Fruit fly (Drosophila melanogaster) whole organism, embryonic: ENCODE data around the gene Pk34A.

Source experiments
- ATbp ChIP-seq: fragments of 200-800 bp; sonication (Bioruptor generic); optimal IDR thresholded peaks from 2 replicates; lab custom pipeline; 2017; ENCODE audit warnings: missing biosample characterization, mild to moderate bottlenecking, missing genetic modification characterization, missing genetic modification reagents
- Atf3 ChIP-seq: fragments of 200-800 bp; sonication (Bioruptor generic); optimal IDR thresholded peaks from 3 replicates; lab custom pipeline; 2016; ENCODE audit warnings: missing biosample characterization, missing genetic modification characterization
- B-H2 ChIP-seq: fragments of 200-800 bp; sonication (Bioruptor generic); optimal IDR thresholded peaks from 2 replicates; lab custom pipeline; 2018; ENCODE audit warnings: missing biosample characterization, mild to moderate bottlenecking, missing genetic modification characterization
- Blimp-1 ChIP-seq: fragments of 200-800 bp; sonication (Bioruptor generic); optimal IDR thresholded peaks from 3 replicates; lab custom pipeline; 2018; ENCODE audit warnings: missing biosample characterization, missing genetic modification characterization, mild to moderate bottlenecking, moderate library complexity, missing genetic modification reagents
- CG10147 ChIP-seq: fragments of 200-800 bp; sonication (Bioruptor generic); optimal IDR thresholded peaks from 2 replicates; lab custom pipeline; 2019; ENCODE audit warnings: missing biosample characterization, mild to moderate bottlenecking, missing genetic modification characterization, moderate library complexity
- CG10321 ChIP-seq: fragments of 200-800 bp; sonication (Bioruptor generic); IDR thresholded peaks from 2 replicates; pipeline ENCODE4 v1.3.6; 2022; ENCODE audit warnings: missing biosample characterization, missing genetic modification characterization
- CG14965 ChIP-seq: fragments of 200-800 bp; sonication (Bioruptor generic); optimal IDR thresholded peaks from 2 replicates; lab custom pipeline; 2016; ENCODE audit warnings: missing biosample characterization, missing genetic modification characterization, borderline replicate concordance
- CG1529 ChIP-seq: fragments of 200-800 bp; sonication (Bioruptor generic); optimal IDR thresholded peaks from 3 replicates; lab custom pipeline; 2018; ENCODE audit warnings: missing biosample characterization, missing genetic modification characterization
- CG15479 ChIP-seq: fragments of 200-800 bp; sonication (Bioruptor generic); optimal IDR thresholded peaks from 3 replicates; lab custom pipeline; 2019; ENCODE audit warnings: missing biosample characterization, mild to moderate bottlenecking, missing genetic modification characterization, moderate library complexity
- CG17328 ChIP-seq: fragments of 200-800 bp; sonication (Bioruptor generic); IDR thresholded peaks from 2 replicates; pipeline ENCODE4 v1.3.6; 2022; ENCODE audit warnings: missing biosample characterization, missing genetic modification characterization
- CG17829 ChIP-seq: fragments of 200-800 bp; optimal IDR thresholded peaks from 2 replicates; lab custom pipeline; 2019; ENCODE audit warnings: missing biosample characterization, mild to moderate bottlenecking, missing genetic modification characterization, moderate library complexity
- CG2199 ChIP-seq: fragments of 200-800 bp; sonication (Bioruptor generic); IDR thresholded peaks from 3 replicates; pipeline ENCODE4 v1.3.6; 2022; ENCODE audit warnings: missing biosample characterization, missing genetic modification characterization
- CG30403 ChIP-seq: fragments of 200-800 bp; sonication (Bioruptor generic); optimal IDR thresholded peaks from 3 replicates; lab custom pipeline; 2016; ENCODE audit warnings: missing biosample characterization, missing genetic modification characterization
- CG33213 ChIP-seq: fragments of 200-800 bp; sonication (Bioruptor generic); optimal IDR thresholded peaks from 3 replicates; lab custom pipeline; 2016; ENCODE audit warnings: missing biosample characterization, missing genetic modification characterization
- CG42726 ChIP-seq: fragments of 200-800 bp; sonication (Bioruptor generic); IDR thresholded peaks from 2 replicates; pipeline ENCODE4 v1.3.6; 2022; ENCODE audit warnings: missing biosample characterization, missing genetic modification characterization; ENCODE audit not compliant: partially characterized antibody
- CG43689 ChIP-seq: fragments of 200-800 bp; sonication (Bioruptor generic); IDR thresholded peaks from 2 replicates; pipeline ENCODE4 v1.3.6; 2022; ENCODE audit warnings: missing biosample characterization, missing genetic modification characterization
- CG5180 ChIP-seq: fragments of 200-800 bp; sonication (Bioruptor generic); optimal IDR thresholded peaks from 3 replicates; lab custom pipeline; 2017; ENCODE audit warnings: missing biosample characterization, missing genetic modification characterization, mild to moderate bottlenecking, moderate library complexity, missing genetic modification reagents
- CG5245 ChIP-seq: fragments of 200-800 bp; sonication (Bioruptor generic); optimal IDR thresholded peaks from 3 replicates; lab custom pipeline; 2016; ENCODE audit warnings: missing biosample characterization, missing genetic modification characterization
- CG7271 ChIP-seq: fragments of 200-800 bp; sonication (Bioruptor generic); optimal IDR thresholded peaks from 2 replicates; lab custom pipeline; 2018; ENCODE audit warnings: missing biosample characterization, mild to moderate bottlenecking, missing genetic modification characterization, moderate library complexity
- CG7963 ChIP-seq: fragments of 200-800 bp; sonication (Bioruptor generic); IDR thresholded peaks from 3 replicates; pipeline ENCODE4 v1.3.6; 2022; ENCODE audit warnings: missing biosample characterization, missing genetic modification characterization; ENCODE audit not compliant: partially characterized antibody
- CG8089 ChIP-seq: fragments of 200-800 bp; sonication (Bioruptor generic); optimal IDR thresholded peaks from 3 replicates; lab custom pipeline; 2016; ENCODE audit warnings: missing biosample characterization, missing genetic modification characterization
- CG8290 ChIP-seq, 3 experiments: fragments of 200-800 bp; sonication (Bioruptor generic); optimal IDR thresholded peaks; 2 replicates each; lab custom pipeline; 2016 to 2019; ENCODE audit warnings: missing biosample characterization in 3 of 3, missing genetic modification characterization in 3 of 3, mild to moderate bottlenecking in 2 of 3, moderate library complexity in 1 of 3
- CG9932 ChIP-seq: fragments of 200-800 bp; sonication (Bioruptor generic); IDR thresholded peaks from 2 replicates; pipeline ENCODE4 v1.3.6; 2022; ENCODE audit warnings: missing biosample characterization, missing genetic modification characterization
- D ChIP-seq, 2 experiments: fragments of 200-800 bp in 1 of 2; fragments of >200 bp in 1 of 2; sonication (Bioruptor generic) in 1 of 2; optimal IDR thresholded peaks; 2 replicates in 1 of 2; 3 replicates in 1 of 2; lab custom pipeline; 2017; ENCODE audit warnings: mild to moderate bottlenecking in 1 of 2, missing biosample characterization in 1 of 2, missing genetic modification characterization in 1 of 2, missing genetic modification reagents in 1 of 2
- Fer1 ChIP-seq: fragments of 200-800 bp; sonication (Bioruptor generic); optimal IDR thresholded peaks from 2 replicates; lab custom pipeline; 2017; ENCODE audit warnings: missing biosample characterization, mild to moderate bottlenecking, missing genetic modification characterization
- Hr51 ChIP-seq, 2 experiments: fragments of 200-800 bp; sonication (Bioruptor generic); optimal IDR thresholded peaks; 2 replicates in 1 of 2; 3 replicates in 1 of 2; lab custom pipeline; 2016 to 2018; ENCODE audit warnings: missing biosample characterization in 2 of 2, missing genetic modification characterization in 2 of 2, mild to moderate bottlenecking in 1 of 2, moderate library complexity in 1 of 2
- Myb ChIP-seq: fragments of 200-800 bp; sonication (Bioruptor generic); optimal IDR thresholded peaks from 2 replicates; lab custom pipeline; 2016; ENCODE audit warnings: missing biosample characterization, missing genetic modification characterization
- Nf-YC ChIP-seq: fragments of 200-800 bp; optimal IDR thresholded peaks from 3 replicates; lab custom pipeline; 2019; ENCODE audit warnings: missing biosample characterization, mild to moderate bottlenecking, missing genetic modification characterization, moderate library complexity
- NfI ChIP-seq: fragments of 200-800 bp; sonication (Bioruptor generic); optimal IDR thresholded peaks from 3 replicates; lab custom pipeline; 2018; ENCODE audit warnings: missing biosample characterization, mild to moderate bottlenecking, missing genetic modification characterization, moderate library complexity
- Ssrp ChIP-seq: fragments of 200-800 bp; sonication (Bioruptor generic); optimal IDR thresholded peaks from 2 replicates; lab custom pipeline; 2018; ENCODE audit warnings: missing biosample characterization, mild to moderate bottlenecking, missing genetic modification characterization, moderate library complexity
- Vsx1 ChIP-seq: fragments of 200-800 bp; sonication (Bioruptor generic); optimal IDR thresholded peaks from 2 replicates; lab custom pipeline; 2017; ENCODE audit warnings: missing biosample characterization, mild to moderate bottlenecking, missing genetic modification characterization, missing genetic modification reagents
- aop ChIP-seq: fragments of 200-800 bp; sonication (Bioruptor generic); IDR thresholded peaks from 2 replicates; pipeline ENCODE4 v1.3.6; 2022; ENCODE audit warnings: missing biosample characterization, missing genetic modification characterization
- br ChIP-seq: fragments of >200 bp; optimal IDR thresholded peaks from 2 replicates; lab custom pipeline; 2017
- ci ChIP-seq: fragments of 200-800 bp; sonication (Bioruptor generic); IDR thresholded peaks from 3 replicates; pipeline ENCODE4 v1.3.6; 2022; ENCODE audit warnings: missing biosample characterization, missing genetic modification characterization
- dmrt99B ChIP-seq: fragments of 200-800 bp; sonication (Bioruptor generic); optimal IDR thresholded peaks from 2 replicates; lab custom pipeline; 2018; ENCODE audit warnings: missing biosample characterization, mild to moderate bottlenecking, missing genetic modification characterization, moderate library complexity
- dysf ChIP-seq: fragments of 200-800 bp; sonication (Bioruptor generic); IDR thresholded peaks from 3 replicates; pipeline ENCODE4 v1.3.6; 2022; ENCODE audit warnings: missing biosample characterization, missing genetic modification characterization
- en ChIP-seq: fragments of 200-800 bp; sonication (Bioruptor generic); optimal IDR thresholded peaks from 2 replicates; lab custom pipeline; 2016; ENCODE audit warnings: missing biosample characterization, missing genetic modification characterization
- esg ChIP-seq: fragments of 200-800 bp; sonication (Bioruptor generic); conservative IDR thresholded peaks from 2 replicates; pipeline ENCODE4 v1.3.6; 2022; ENCODE audit warnings: missing biosample characterization, missing genetic modification characterization
- h ChIP-seq: fragments of >200 bp; optimal IDR thresholded peaks from 2 replicates; lab custom pipeline; 2017
- kah ChIP-seq: fragments of 200-800 bp; sonication (Bioruptor generic); optimal IDR thresholded peaks from 2 replicates; lab custom pipeline; 2018; ENCODE audit warnings: missing biosample characterization, mild to moderate bottlenecking, missing genetic modification characterization
- lola ChIP-seq, 3 experiments: fragments of >200 bp in 2 of 3; fragments of 200-800 bp in 1 of 3; sonication (Bioruptor generic) in 1 of 3; optimal IDR thresholded peaks; 2 replicates each; lab custom pipeline; 2017 to 2019; ENCODE audit warnings: missing biosample characterization in 3 of 3, missing genetic modification characterization in 3 of 3, mild to moderate bottlenecking in 1 of 3, moderate library complexity in 1 of 3
- mam ChIP-seq: fragments of 200-800 bp; sonication (Bioruptor generic); optimal IDR thresholded peaks from 3 replicates; lab custom pipeline; 2016; ENCODE audit warnings: missing biosample characterization, missing genetic modification characterization
- peb ChIP-seq: fragments of 200-800 bp; sonication (Bioruptor generic); IDR thresholded peaks from 2 replicates; pipeline ENCODE4 v1.3.6; 2022; ENCODE audit warnings: missing biosample characterization, missing genetic modification characterization
- pnt ChIP-seq: fragments of 200-800 bp; sonication (Bioruptor generic); optimal IDR thresholded peaks from 3 replicates; lab custom pipeline; 2016; ENCODE audit warnings: missing biosample characterization, missing genetic modification characterization
- rib ChIP-seq: fragments of 200-800 bp; sonication (Bioruptor generic); IDR thresholded peaks from 2 replicates; pipeline ENCODE4 v1.3.6; 2022; ENCODE audit warnings: missing biosample characterization, missing genetic modification characterization
- so ChIP-seq: fragments of 200-800 bp; sonication (Bioruptor generic); IDR thresholded peaks from 3 replicates; pipeline ENCODE4 v1.3.6; 2022; ENCODE audit warnings: missing biosample characterization, missing genetic modification characterization
- tap ChIP-seq: fragments of 200-800 bp; optimal IDR thresholded peaks from 3 replicates; lab custom pipeline; 2019; ENCODE audit warnings: missing biosample characterization, mild to moderate bottlenecking, missing genetic modification characterization, moderate library complexity
- twi ChIP-seq: fragments of 200-800 bp; optimal IDR thresholded peaks from 2 replicates; lab custom pipeline; 2019; ENCODE audit warnings: missing biosample characterization, mild to moderate bottlenecking, missing genetic modification characterization, moderate library complexity
- wor ChIP-seq: fragments of 200-800 bp; sonication (Bioruptor generic); IDR thresholded peaks from 2 replicates; pipeline ENCODE4 v1.3.6; 2022; ENCODE audit warnings: missing biosample characterization, missing genetic modification characterization

Gene Pk34A

dm6 chr2L:13203437-13204137 lies 45.0 kb downstream of the Pk34A start, which contains the start of gene Pect (continued):
- TF ChIP-seq CG33213 (peak; percentile 0), Hr51 (GFP tag; optimal IDR thresholded peaks at IDR 0.05; lab: Kevin White, UChicago) (no peak), CG2199 (GFP tag; lab: Robert Waterston, UW) (0 out of 3 replicates have a peak, but pooled peaks have one; percentile 54), NfI (no peak), CG7271 (tag; lab: Kevin White, UChicago) (no peak), tap (tag; lab: Kevin White, UChicago) (no peak), so (GFP tag; lab: Robert Waterston, UW) (peak; percentile 66; the same call in 1 of the 3 replicates), D (optimal IDR thresholded peaks at IDR 0.05; lab: Kevin White, UChicago) (no peak), D (GFP tag; optimal IDR thresholded peaks at IDR 0.05; lab: Kevin White, UChicago) (no peak), kah (GFP tag; lab: Kevin White, UChicago) (no peak), rib (GFP tag; lab: Robert Waterston, UW) (no peak), Vsx1 (no peak), Blimp-1 (GFP tag; lab: Kevin White, UChicago) (no peak), Ssrp (tag; lab: Kevin White, UChicago) (peak; percentile 46), CG10321 (no peak), dysf (GFP tag; lab: Robert Waterston, UW) (0 out of 3 replicates have a peak, but pooled peaks have one; percentile 2), br (no peak), CG8290 (GFP tag; optimal IDR thresholded peaks at IDR 0.05; lab: Kevin White, UChicago) (no peak), CG8290 (tag; optimal IDR thresholded peaks at IDR 0.05; lab: Kevin White, UChicago) (no peak), wor (no peak), CG43689 (GFP tag; lab: Robert Waterston, UW) (no peak), twi (tag; lab: Kevin White, UChicago) (no peak), CG42726 (GFP tag; lab: Robert Waterston, UW) (no peak), dmrt99B (tag; lab: Kevin White, UChicago) (no peak), CG8089 (GFP tag; lab: Kevin White, UChicago) (no peak), ci (GFP tag; lab: Robert Waterston, UW) (peak; percentile 9; the same call in 1 of the 3 replicates), CG5180 (no peak), CG17328 (GFP tag; lab: Robert Waterston, UW) (no peak), B-H2 (GFP tag; lab: Kevin White, UChicago) (no peak), CG9932 (GFP tag; lab: Robert Waterston, UW) (peak; percentile 38), Nf-YC (tag; lab: Kevin White, UChicago) (no peak), CG1529 (GFP tag; lab: Kevin White, UChicago) (no peak), CG15479 (GFP tag; lab: Kevin White, UChicago) (no peak), CG14965 (GFP tag; lab: Kevin White, UChicago) (no peak), CG7963 (GFP tag; lab: Robert Waterston, UW) (no peak), CG30403 (GFP tag; lab: Kevin White, UChicago) (peak; percentile 26), lola (GFP tag; optimal IDR thresholded peaks at IDR 0.05; lab: Kevin White, UChicago) (peak in 1 of 3 experiments; percentile 26), h (lab: Kevin White, UChicago) (no peak), aop (no peak), Atf3 (GFP tag; lab: Kevin White, UChicago) (no peak), Fer1 (GFP tag; lab: Kevin White, UChicago) (peak; percentile 66), CG10147 (GFP tag; lab: Kevin White, UChicago) (no peak), ATbp (GFP tag; lab: Kevin White, UChicago) (no peak), CG5245 (no peak), Myb (peak; percentile 6), mam (GFP tag; lab: Kevin White, UChicago) (no peak), CG17829 (tag; lab: Kevin White, UChicago) (peak; percentile 14), esg (0 out of 2 replicates have a peak, but pooled peaks have one; percentile 9), peb (GFP tag; lab: Robert Waterston, UW) (no peak), en (GFP tag; lab: Kevin White, UChicago) (no peak), pnt (GFP tag; lab: Kevin White, UChicago) (no peak)
